Fruit fly (Drosophila melanogaster) whole organism, embryonic: ENCODE data around the gene CG7407.
A peak's percentile ranks its signal among the peaks of the same experiment; 100 is the strongest.

ENCODE experiments used
- Bdp1 ChIP-seq: fragments of 200-800 bp; sonication (Bioruptor generic); optimal IDR thresholded peaks from 3 replicates; lab custom pipeline; 2016; ENCODE audit warnings: missing biosample characterization, missing genetic modification characterization
- CG10565 ChIP-seq: fragments of 200-800 bp; sonication (Bioruptor generic); optimal IDR thresholded peaks from 3 replicates; lab custom pipeline; 2016; ENCODE audit warnings: missing biosample characterization, mild to moderate bottlenecking, missing genetic modification characterization
- CG10979 ChIP-seq: fragments of 200-800 bp; sonication (Bioruptor generic); optimal IDR thresholded peaks from 2 replicates; lab custom pipeline; 2018; ENCODE audit warnings: missing biosample characterization, mild to moderate bottlenecking, missing genetic modification characterization, moderate library complexity
- CG11560 ChIP-seq: fragments of 200-800 bp; sonication (Bioruptor generic); IDR thresholded peaks from 3 replicates; pipeline ENCODE4 v1.3.6; 2022; ENCODE audit warnings: missing biosample characterization, missing genetic modification characterization
- CG1233 ChIP-seq: fragments of 200-800 bp; sonication (Bioruptor generic); optimal IDR thresholded peaks from 4 replicates; lab custom pipeline; 2018; ENCODE audit warnings: missing biosample characterization, mild to moderate bottlenecking, missing genetic modification characterization
- CG12942 ChIP-seq: fragments of 200-800 bp; sonication (Bioruptor generic); optimal IDR thresholded peaks from 3 replicates; lab custom pipeline; 2016; ENCODE audit warnings: missing biosample characterization, missing genetic modification characterization
- CG13624 ChIP-seq: fragments of 200-800 bp; sonication (Bioruptor generic); optimal IDR thresholded peaks from 2 replicates; lab custom pipeline; 2016; ENCODE audit warnings: missing biosample characterization, missing genetic modification characterization
- CG1647 ChIP-seq: fragments of 200-800 bp; sonication (Bioruptor generic); optimal IDR thresholded peaks from 3 replicates; lab custom pipeline; 2016; ENCODE audit warnings: missing biosample characterization, missing genetic modification characterization
- CG17361 ChIP-seq: fragments of 200-800 bp; sonication (Bioruptor generic); IDR thresholded peaks from 3 replicates; pipeline ENCODE4 v1.3.6; 2022; ENCODE audit warnings: missing biosample characterization, missing genetic modification characterization
- CG1832 ChIP-seq: fragments of 200-800 bp; sonication (Bioruptor generic); optimal IDR thresholded peaks from 2 replicates; lab custom pipeline; 2017; ENCODE audit warnings: missing biosample characterization, mild to moderate bottlenecking, missing genetic modification characterization, inconsistent platforms
- CG18619 ChIP-seq: fragments of 200-800 bp; sonication (Bioruptor generic); optimal IDR thresholded peaks from 3 replicates; lab custom pipeline; 2017; ENCODE audit warnings: missing biosample characterization, mild to moderate bottlenecking, missing genetic modification characterization
- CG2202 ChIP-seq: fragments of 200-800 bp; sonication (Bioruptor generic); optimal IDR thresholded peaks from 2 replicates; lab custom pipeline; 2018; ENCODE audit warnings: missing biosample characterization, mild to moderate bottlenecking, missing genetic modification characterization
- CG32532 ChIP-seq: fragments of 200-800 bp; sonication (Bioruptor generic); IDR thresholded peaks from 2 replicates; pipeline ENCODE4 v1.3.6; 2022; ENCODE audit warnings: missing biosample characterization, missing genetic modification characterization
- CG34224 ChIP-seq: fragments of 200-800 bp; sonication (Bioruptor generic); IDR thresholded peaks from 3 replicates; pipeline ENCODE4 v1.3.6; 2022; ENCODE audit warnings: missing biosample characterization, missing genetic modification characterization; ENCODE audit not compliant: partially characterized antibody
- CG4282 ChIP-seq: fragments of 200-800 bp; sonication (Bioruptor generic); optimal IDR thresholded peaks from 2 replicates; lab custom pipeline; 2016; ENCODE audit warnings: missing biosample characterization, missing genetic modification characterization
- CG5245 ChIP-seq: fragments of 200-800 bp; sonication (Bioruptor generic); optimal IDR thresholded peaks from 3 replicates; lab custom pipeline; 2016; ENCODE audit warnings: missing biosample characterization, missing genetic modification characterization
- CG6254 ChIP-seq: fragments of 200-800 bp; sonication (Bioruptor generic); optimal IDR thresholded peaks from 3 replicates; lab custom pipeline; 2017; ENCODE audit warnings: mild to moderate bottlenecking, missing biosample characterization, missing genetic modification reagents, missing genetic modification characterization
- CG8478 ChIP-seq: fragments of >200 bp; optimal IDR thresholded peaks from 2 replicates; lab custom pipeline; 2018
- CG9876 ChIP-seq: fragments of 200-800 bp; sonication (Bioruptor generic); optimal IDR thresholded peaks from 2 replicates; lab custom pipeline; 2016; ENCODE audit warnings: missing biosample characterization, missing genetic modification characterization
- CrebB ChIP-seq: fragments of 200-800 bp; sonication (Bioruptor generic); optimal IDR thresholded peaks from 3 replicates; lab custom pipeline; 2018; ENCODE audit warnings: missing biosample characterization, mild to moderate bottlenecking, missing genetic modification characterization
- Dip3 ChIP-seq: fragments of 200-800 bp; sonication (Bioruptor generic); optimal IDR thresholded peaks from 3 replicates; lab custom pipeline; 2016; ENCODE audit warnings: missing biosample characterization, missing genetic modification characterization
- Dref ChIP-seq: fragments of 200-800 bp; sonication (Bioruptor generic); IDR thresholded peaks from 2 replicates; pipeline ENCODE4 v1.3.6; 2022; ENCODE audit warnings: missing biosample characterization, missing genetic modification characterization
- ERR ChIP-seq: fragments of 200-800 bp; sonication (Bioruptor generic); optimal IDR thresholded peaks from 2 replicates; lab custom pipeline; 2016; ENCODE audit warnings: missing biosample characterization, missing genetic modification characterization
- GATAe ChIP-seq: fragments of 200-800 bp; sonication (Bioruptor generic); conservative IDR thresholded peaks from 2 replicates; pipeline ENCODE4 v1.3.6; 2022; ENCODE audit warnings: missing biosample characterization, missing genetic modification characterization
- Gug ChIP-seq: fragments of 200-800 bp; sonication (Bioruptor generic); IDR thresholded peaks from 4 replicates; pipeline ENCODE4 v1.3.6; 2022; ENCODE audit warnings: missing biosample characterization, missing genetic modification characterization
- Lhr ChIP-seq: fragments of 200-800 bp; sonication (Bioruptor generic); optimal IDR thresholded peaks from 3 replicates; lab custom pipeline; 2017; ENCODE audit warnings: mild to moderate bottlenecking, missing biosample characterization, missing genetic modification reagents, missing genetic modification characterization
- Mrtf ChIP-seq: fragments of 200-800 bp; sonication (Bioruptor generic); IDR thresholded peaks from 3 replicates; pipeline ENCODE4 v1.3.6; 2022; ENCODE audit warnings: missing biosample characterization, missing genetic modification characterization
- NC2α ChIP-seq: fragments of 200-800 bp; sonication (Bioruptor generic); optimal IDR thresholded peaks from 2 replicates; lab custom pipeline; 2016; ENCODE audit warnings: missing biosample characterization, missing genetic modification characterization
- Oli ChIP-seq: fragments of 200-800 bp; sonication (Bioruptor generic); optimal IDR thresholded peaks from 2 replicates; lab custom pipeline; 2018; ENCODE audit warnings: missing biosample characterization, mild to moderate bottlenecking, missing genetic modification characterization, moderate library complexity
- Sin3A ChIP-seq: fragments of >200 bp; optimal IDR thresholded peaks from 2 replicates; lab custom pipeline; 2018
- TFAM ChIP-seq: fragments of 200-800 bp; sonication (Bioruptor generic); optimal IDR thresholded peaks from 2 replicates; lab custom pipeline; 2017; ENCODE audit warnings: missing biosample characterization, missing genetic modification characterization, inconsistent platforms
- ab ChIP-seq: fragments of 200-800 bp; sonication (Bioruptor generic); optimal IDR thresholded peaks from 2 replicates; lab custom pipeline; 2016; ENCODE audit warnings: missing biosample characterization, missing genetic modification characterization
- abd-A ChIP-seq: fragments of 200-800 bp; sonication (Bioruptor generic); optimal IDR thresholded peaks from 3 replicates; lab custom pipeline; 2019; ENCODE audit warnings: missing biosample characterization, mild to moderate bottlenecking, missing genetic modification characterization, moderate library complexity
- chif ChIP-seq, 2 experiments: fragments of 200-800 bp; sonication (Bioruptor generic); optimal IDR thresholded peaks; 3 replicates each; lab custom pipeline; 2016; ENCODE audit warnings: missing biosample characterization in 2 of 2, missing genetic modification characterization in 2 of 2
- dan ChIP-seq: fragments of 200-800 bp; sonication (Bioruptor generic); IDR thresholded peaks from 2 replicates; pipeline ENCODE4 v1.3.6; 2022; ENCODE audit warnings: missing biosample characterization, missing genetic modification characterization
- dpn ChIP-seq, 2 experiments: fragments of 200-800 bp; sonication (Bioruptor generic); optimal IDR thresholded peaks; 3 replicates each; lab custom pipeline; 2016; ENCODE audit warnings: missing biosample characterization in 2 of 2, missing genetic modification characterization in 2 of 2
- eve ChIP-seq, 2 experiments: fragments of >200 bp; optimal IDR thresholded peaks; 2 replicates each; lab custom pipeline; 2017; ENCODE audit warnings: missing biosample characterization in 2 of 2, missing genetic modification characterization in 2 of 2
- grn ChIP-seq: fragments of 200-800 bp; sonication (Bioruptor generic); optimal IDR thresholded peaks from 3 replicates; lab custom pipeline; 2017; ENCODE audit warnings: missing biosample characterization, missing genetic modification characterization
- gsb ChIP-seq: fragments of 200-800 bp; sonication (Bioruptor generic); IDR thresholded peaks from 2 replicates; pipeline ENCODE4 v1.3.6; 2022; ENCODE audit warnings: missing biosample characterization, missing genetic modification characterization
- ham ChIP-seq: fragments of 200-800 bp; sonication (Bioruptor generic); IDR thresholded peaks from 2 replicates; pipeline ENCODE4 v1.3.6; 2022; ENCODE audit warnings: missing biosample characterization, missing genetic modification characterization
- jing ChIP-seq: fragments of 200-800 bp; sonication (Bioruptor generic); optimal IDR thresholded peaks from 2 replicates; lab custom pipeline; 2018; ENCODE audit warnings: missing biosample characterization, mild to moderate bottlenecking, missing genetic modification characterization
- phol ChIP-seq: fragments of 200-800 bp; sonication (Bioruptor generic); optimal IDR thresholded peaks from 3 replicates; lab custom pipeline; 2018; ENCODE audit warnings: missing biosample characterization, mild to moderate bottlenecking, missing genetic modification characterization, moderate library complexity
- pita ChIP-seq: fragments of 200-800 bp; sonication (Bioruptor generic); optimal IDR thresholded peaks from 2 replicates; lab custom pipeline; 2017; ENCODE audit warnings: missing biosample characterization, mild to moderate bottlenecking, missing genetic modification characterization
- prd ChIP-seq, 3 experiments: fragments of >200 bp in 2 of 3; fragments of 200-800 bp in 1 of 3; sonication (Bioruptor generic) in 1 of 3; optimal IDR thresholded peaks in 2 of 3; IDR thresholded peaks in 1 of 3; 2 replicates in 2 of 3; 3 replicates in 1 of 3; pipeline versions ENCODE4 v1.3.6 to Lab custom; 2017 to 2022; ENCODE audit warnings: missing biosample characterization in 1 of 3, missing genetic modification characterization in 1 of 3
- rib ChIP-seq: fragments of 200-800 bp; sonication (Bioruptor generic); IDR thresholded peaks from 2 replicates; pipeline ENCODE4 v1.3.6; 2022; ENCODE audit warnings: missing biosample characterization, missing genetic modification characterization
- ro ChIP-seq: fragments of 200-800 bp; sonication (Bioruptor generic); IDR thresholded peaks from 2 replicates; pipeline ENCODE4 v1.3.6; 2022; ENCODE audit warnings: missing biosample characterization, missing genetic modification characterization
- row ChIP-seq: fragments of 200-800 bp; sonication (Bioruptor generic); IDR thresholded peaks from 3 replicates; pipeline ENCODE4 v1.3.6; 2022; ENCODE audit warnings: missing biosample characterization, missing genetic modification characterization
- slou ChIP-seq: fragments of 200-800 bp; sonication (Bioruptor generic); optimal IDR thresholded peaks from 3 replicates; lab custom pipeline; 2016; ENCODE audit warnings: missing biosample characterization, missing genetic modification characterization
- sqz ChIP-seq: fragments of 200-800 bp; sonication (Bioruptor generic); optimal IDR thresholded peaks from 3 replicates; lab custom pipeline; 2018; ENCODE audit warnings: missing biosample characterization, mild to moderate bottlenecking, missing genetic modification characterization
- tna ChIP-seq: fragments of 200-800 bp; sonication (Bioruptor generic); IDR thresholded peaks from 2 replicates; pipeline ENCODE4 v1.3.6; 2022; ENCODE audit warnings: missing biosample characterization, missing genetic modification characterization; ENCODE audit not compliant: partially characterized antibody
- tup ChIP-seq: fragments of 200-800 bp; sonication (Bioruptor generic); optimal IDR thresholded peaks from 2 replicates; lab custom pipeline; 2016; ENCODE audit warnings: missing biosample characterization, mild to moderate bottlenecking, missing genetic modification characterization, moderate library complexity
- twi ChIP-seq: fragments of 200-800 bp; optimal IDR thresholded peaks from 2 replicates; lab custom pipeline; 2019; ENCODE audit warnings: missing biosample characterization, mild to moderate bottlenecking, missing genetic modification characterization, moderate library complexity

The CG7407 gene

DNA sequence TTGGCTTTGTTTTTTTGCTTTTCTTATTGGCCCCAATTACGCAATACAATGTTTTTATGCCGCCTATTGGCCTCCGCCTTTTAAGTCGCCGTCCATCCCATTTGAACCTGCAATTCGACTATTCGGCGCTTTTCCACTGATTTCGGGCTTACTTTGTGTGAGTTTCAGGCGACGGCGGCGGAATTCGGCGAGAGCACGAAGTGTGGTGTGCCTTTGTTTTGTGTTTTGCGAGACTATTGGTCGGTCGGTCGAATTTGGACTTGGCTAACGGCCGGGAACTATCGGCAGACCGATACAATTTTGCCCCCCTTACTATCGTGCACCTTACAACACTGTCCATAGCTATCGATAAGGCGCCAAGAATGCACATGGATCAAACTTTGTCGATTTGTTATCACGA, 17.8 kb downstream of the CG7407 start, which contains the start of gene P5CDh1 (continued):
- TF ChIP-seq ro (GFP tag; lab: Robert Waterston, UW) = no peak
- no peak for TF ChIP-seq CG5245
- TF ChIP-seq CG11560 = no peak
- no peak for TF ChIP-seq dan (GFP tag; lab: Robert Waterston, UW)
- TF ChIP-seq CG18619 (GFP tag; lab: Kevin White, UChicago) = no peak
- peak; percentile 72 for TF ChIP-seq sqz (GFP tag; lab: Kevin White, UChicago)
- TF ChIP-seq TFAM = no peak
- TF ChIP-seq CG12942 (GFP tag; lab: Kevin White, UChicago) = peak; percentile 15
- TF ChIP-seq chif (GFP tag; optimal IDR thresholded peaks at IDR 0.05; lab: Kevin White, UChicago) = no peak
- TF ChIP-seq CrebB (tag; lab: Kevin White, UChicago) = peak; percentile 26
- peak; percentile 15 for TF ChIP-seq Bdp1
- no peak for TF ChIP-seq twi
- TF ChIP-seq rib (GFP tag; lab: Robert Waterston, UW) = no peak
- no peak for TF ChIP-seq tup
- no peak for TF ChIP-seq CG17361
- peak; percentile 87 for TF ChIP-seq CG34224
- no peak for TF ChIP-seq gsb
- no peak for TF ChIP-seq prd (optimal IDR thresholded peaks at IDR 0.05; lab: Kevin White, UChicago)
- TF ChIP-seq prd (GFP tag; IDR thresholded peaks at IDR 0.05; lab: Robert Waterston, UW) = 0 out of 3 replicates have a peak, but pooled peaks have one; percentile 11
- no peak for TF ChIP-seq CG6254
- peak; percentile 23 for TF ChIP-seq phol (tag; lab: Kevin White, UChicago)
- no peak for TF ChIP-seq slou (GFP tag; lab: Kevin White, UChicago)
- no peak for TF ChIP-seq CG2202 (tag; lab: Kevin White, UChicago)
- TF ChIP-seq CG1233 (GFP tag; lab: Kevin White, UChicago) = peak; percentile 6
- TF ChIP-seq tna (GFP tag; lab: Robert Waterston, UW) = peak; percentile 85
- TF ChIP-seq CG1832 = no peak
- TF ChIP-seq Mrtf (GFP tag; lab: Robert Waterston, UW) = no peak
- TF ChIP-seq dpn (GFP tag; optimal IDR thresholded peaks at IDR 0.05; lab: Kevin White, UChicago) = peak; percentile 50 to 58
- TF ChIP-seq ab = no peak
- TF ChIP-seq ERR = no peak
- no peak for TF ChIP-seq Oli (tag; lab: Kevin White, UChicago)
- TF ChIP-seq CG13624 (GFP tag; lab: Kevin White, UChicago) = peak; percentile 57
- TF ChIP-seq Lhr (GFP tag; lab: Kevin White, UChicago) = no peak
- TF ChIP-seq ham (GFP tag; lab: Robert Waterston, UW) = no peak
- peak; percentile 11 for TF ChIP-seq CG4282 (GFP tag; lab: Kevin White, UChicago)
- TF ChIP-seq CG10979 = no peak
- TF ChIP-seq Sin3A (lab: Kevin White, UChicago) = peak; percentile 43
- TF ChIP-seq pita (GFP tag; lab: Kevin White, UChicago) = no peak
- TF ChIP-seq CG32532 (GFP tag; lab: Robert Waterston, UW) = peak; percentile 65
- TF ChIP-seq Dref = peak; percentile 98
- TF ChIP-seq jing (GFP tag; lab: Kevin White, UChicago) = no peak
- TF ChIP-seq grn = no peak
- TF ChIP-seq NC2α (GFP tag; lab: Kevin White, UChicago) = no peak
- TF ChIP-seq CG8478 (lab: Kevin White, UChicago) = no peak
- TF ChIP-seq Dip3 (GFP tag; lab: Kevin White, UChicago) = peak; percentile 1
- no peak for TF ChIP-seq CG1647
- no peak for TF ChIP-seq GATAe (GFP tag; lab: Robert Waterston, UW)
- no peak for TF ChIP-seq eve (GFP tag; optimal IDR thresholded peaks at IDR 0.05; lab: Kevin White, UChicago)
- peak; percentile 28; the same call in 1 of the 4 replicates for TF ChIP-seq Gug (GFP tag; lab: Robert Waterston, UW)
- no peak for TF ChIP-seq CG9876 (GFP tag; lab: Kevin White, UChicago)
- peak; percentile 38; the same call in 2 of the 3 replicates for TF ChIP-seq row (GFP tag; lab: Robert Waterston, UW)
- TF ChIP-seq CG10565 = no peak
- TF ChIP-seq abd-A (tag; lab: Kevin White, UChicago) = peak; percentile 2
